Comparison of ENCODE assay signal across 6 worm cellular contexts in the genomic region with DNA sequence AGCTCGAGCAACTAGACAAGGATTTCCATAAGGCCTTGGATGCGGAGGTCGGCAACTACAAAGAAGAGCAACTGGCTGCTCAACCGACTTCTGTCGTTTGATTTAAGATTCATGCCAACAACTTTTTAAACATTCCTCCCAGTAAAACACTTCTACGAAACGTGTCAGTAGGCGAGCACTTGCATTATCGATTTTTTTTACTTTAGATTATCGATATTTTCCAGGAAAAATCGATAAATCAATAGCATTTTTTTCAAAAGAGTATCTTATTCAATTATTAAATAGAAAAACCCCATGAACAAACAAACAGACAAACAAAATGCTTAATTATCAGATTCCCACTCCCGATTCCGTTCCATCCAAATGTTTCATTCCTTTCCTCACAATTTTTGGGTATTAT.
TF ChIP-seq lines count a peak whose summit lies in the region.

No protein-coding gene starts in this region.

TF ChIP-seq in whole organism, L1 larva, 84 proteins besides CTCF, POLR2A, EP300 and RAD21:
- TF ChIP-seq efl-1 (optimal IDR thresholded peaks at IDR 0.05; lab: Kevin White, UChicago) = no peak
- peak in 1 of 2 experiments; percentile 89 for TF ChIP-seq efl-1 (GFP tag; optimal IDR thresholded peaks at IDR 0.05 in 1 of 2; lab: Kevin White, UChicago)
- peak; percentile 13 for TF ChIP-seq nhr-85 (tag; lab: Kevin White, UChicago)
- TF ChIP-seq nhr-28 (tag; optimal IDR thresholded peaks at IDR 0.05; lab: Kevin White, UChicago) = no peak

TF ChIP-seq in whole organism, L3 larva, 47 proteins besides CTCF, POLR2A, EP300 and RAD21:
- TF ChIP-seq unc-39 (tag; optimal IDR thresholded peaks at IDR 0.05; lab: Kevin White, UChicago) (no peak), ceh-28 (tag; optimal IDR thresholded peaks at IDR 0.05; lab: Kevin White, UChicago) (peak; percentile 88), ceh-82 (tag; optimal IDR thresholded peaks at IDR 0.05; lab: Kevin White, UChicago) (no peak)
TF ChIP-seq in whole organism, L3 larva: peak in this region for 1.

TF ChIP-seq in whole organism, L4 larva, 104 proteins besides CTCF, POLR2A, EP300 and RAD21:
- TF ChIP-seq ceh-28 (tag; optimal IDR thresholded peaks at IDR 0.05; lab: Kevin White, UChicago) = peak; percentile 94
- no peak for TF ChIP-seq zip-2 (tag; optimal IDR thresholded peaks at IDR 0.05; lab: Kevin White, UChicago)

TF ChIP-seq in whole organism, late embryonic, 69 proteins besides CTCF, POLR2A, EP300 and RAD21:
- TF ChIP-seq ceh-48 (tag; optimal IDR thresholded peaks at IDR 0.05; lab: Kevin White, UChicago) = peak; percentile 56
- TF ChIP-seq ttx-3 (tag; optimal IDR thresholded peaks at IDR 0.05; lab: Kevin White, UChicago) = no peak
TF ChIP-seq in whole organism, late embryonic: peak in this region for 1.

TF ChIP-seq in whole organism, midembryonic, 9 proteins besides CTCF, POLR2A, EP300 and RAD21:
- TF ChIP-seq med-1 (GFP tag; optimal IDR thresholded peaks at IDR 0.05; lab: Kevin White, UChicago; ENCODE audit: insufficient read depth) (no peak), T22C8.4 (GFP tag; IDR thresholded peaks at IDR 0.05; lab: Robert Waterston, UW) (peak; percentile 70)

TF ChIP-seq in whole organism, young adult, 124 proteins besides CTCF, POLR2A, EP300 and RAD21:
- TF ChIP-seq nfyb-1 (GFP tag; IDR thresholded peaks at IDR 0.05; lab: Robert Waterston, UW) (0 out of 2 replicates have a peak, but pooled peaks have one; percentile 8), rpc-1 (optimal IDR thresholded peaks at IDR 0.05; lab: Kevin White, UChicago) (no peak), rpc-1 (tag; optimal IDR thresholded peaks at IDR 0.05; lab: Kevin White, UChicago) (no peak)
